Fruit fly (Drosophila melanogaster): ENCODE results near the gene CG15865.

CG15865 gene

dm6 chrX:16654931-16655409 is 9.3 kb downstream of the CG15865 start, which contains the start of the genes Nemp and r:
Gene Nemp, minus strand, starts transcription at chrX:16655015.
Gene r, plus strand, starts transcription at chrX:16655359.
- no peak for TF ChIP-seq CG17801 (GFP tag; optimal IDR thresholded peaks at IDR 0.05; ENCODE audit: partially characterized antibody)

DNA sequence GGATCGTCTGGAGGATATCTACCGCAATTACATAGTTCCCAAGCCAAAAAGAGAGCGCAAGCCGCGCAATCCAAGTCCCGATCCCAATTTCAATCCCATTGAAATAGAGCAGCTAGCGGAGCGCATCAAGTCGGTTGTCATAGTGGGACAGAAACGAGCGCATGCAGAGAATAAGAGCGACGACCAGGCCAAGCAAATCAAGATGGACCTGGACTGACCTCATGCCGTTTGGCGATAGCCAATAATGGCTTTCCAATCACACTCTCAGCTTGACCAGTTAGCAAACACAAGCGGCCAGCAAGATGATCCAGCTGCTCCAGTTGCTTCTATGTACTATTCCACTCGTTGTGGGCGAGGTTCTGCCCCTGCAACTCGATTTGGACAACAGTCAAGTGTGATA is 12.6 kb downstream of the CG15865 start:
- no peak for TF ChIP-seq CG17801 (GFP tag; optimal IDR thresholded peaks at IDR 0.05; ENCODE audit: partially characterized antibody)

dm6 chrX:16651098-16651497 is 13.2 kb downstream of the CG15865 start, which contains the start of the genes CG32573 and CG42512:
Gene CG32573, plus strand, starts transcription at chrX:16651376.
Gene CG42512, plus strand, starts transcription at chrX:16651376.
- no peak for TF ChIP-seq CG17801 (GFP tag; optimal IDR thresholded peaks at IDR 0.05; ENCODE audit: partially characterized antibody)

DNA sequence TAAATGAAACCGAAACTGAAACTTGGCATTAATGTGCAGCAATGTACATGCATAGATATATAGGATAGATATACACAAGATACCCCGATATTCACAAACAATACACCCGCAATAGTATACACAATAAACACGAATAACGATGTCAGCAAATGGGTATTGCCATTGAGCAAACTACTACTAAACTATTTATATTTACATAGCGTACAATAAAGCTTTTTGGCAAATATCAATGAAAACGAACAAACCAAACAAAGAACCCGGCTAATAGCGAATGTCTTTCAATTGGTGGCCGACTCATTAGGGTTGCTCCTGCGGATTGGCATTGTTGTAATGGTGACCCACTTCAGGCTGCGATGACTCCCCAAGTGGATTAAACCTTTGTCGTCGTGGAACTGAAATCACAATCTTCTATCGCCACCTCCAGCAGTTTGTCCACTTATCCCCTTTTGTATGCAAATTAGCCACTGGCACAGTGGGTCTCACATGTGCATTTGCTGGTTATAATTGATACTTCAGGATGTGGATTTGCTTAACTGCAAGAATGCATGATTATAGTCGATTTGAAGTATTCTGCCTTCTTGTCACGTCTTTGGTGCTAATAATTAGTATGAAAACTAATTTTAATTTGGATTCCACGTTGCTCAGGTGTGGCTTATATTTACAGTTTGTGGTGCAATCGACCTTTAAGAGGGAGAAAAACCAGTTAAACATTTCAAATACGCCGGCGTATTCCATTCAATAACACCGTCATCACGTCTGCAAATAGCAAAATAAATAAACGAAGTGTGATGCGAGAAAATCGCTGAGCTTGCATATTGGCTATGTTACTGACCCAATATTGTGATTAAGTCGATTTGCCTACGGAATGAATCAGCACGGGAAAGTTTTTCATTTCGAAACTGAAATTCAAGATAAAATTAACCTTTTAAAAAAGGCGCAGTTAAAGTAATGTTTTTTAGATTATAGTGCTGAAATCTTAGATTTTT is 13.9 kb downstream of the CG15865 start:
- no peak for TF ChIP-seq CG17801 (GFP tag; optimal IDR thresholded peaks at IDR 0.05; ENCODE audit: partially characterized antibody)

dm6 chrX:16648435-16648781 is 15.8 kb downstream of the CG15865 start:
- no peak for TF ChIP-seq CG17801 (GFP tag; optimal IDR thresholded peaks at IDR 0.05; ENCODE audit: partially characterized antibody)

dm6 chrX:16647737-16648434 is 16.4 kb downstream of the CG15865 start:
- no peak for TF ChIP-seq CG17801 (GFP tag; optimal IDR thresholded peaks at IDR 0.05; ENCODE audit: partially characterized antibody)

DNA sequence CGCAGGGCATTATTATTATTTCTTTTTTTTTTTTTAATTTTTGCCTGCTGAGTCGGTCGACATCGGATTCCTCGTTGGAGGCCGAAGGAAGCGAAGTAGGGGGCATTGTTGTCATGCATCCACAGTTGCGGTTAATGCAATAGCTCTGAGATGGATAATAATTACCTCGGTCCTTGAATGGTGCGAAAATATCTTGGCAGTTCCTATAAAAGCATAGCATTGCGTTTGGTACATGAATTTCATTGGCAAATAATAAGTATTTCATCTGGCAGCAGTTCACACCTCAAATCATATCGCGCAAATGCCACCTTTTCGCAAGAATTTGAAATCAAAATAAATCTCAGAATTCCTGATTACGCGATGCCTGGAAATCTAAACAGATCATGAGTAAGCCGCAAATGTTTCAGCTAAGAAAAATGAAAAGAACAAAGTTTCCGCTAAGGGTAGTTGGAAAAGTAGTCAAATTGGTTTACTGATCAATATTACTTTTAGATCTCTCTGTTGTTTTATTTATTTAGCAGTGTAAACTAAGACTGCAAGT is 17.1 kb downstream of the CG15865 start:
- no peak for TF ChIP-seq CG17801 (GFP tag; optimal IDR thresholded peaks at IDR 0.05; ENCODE audit: partially characterized antibody)

DNA sequence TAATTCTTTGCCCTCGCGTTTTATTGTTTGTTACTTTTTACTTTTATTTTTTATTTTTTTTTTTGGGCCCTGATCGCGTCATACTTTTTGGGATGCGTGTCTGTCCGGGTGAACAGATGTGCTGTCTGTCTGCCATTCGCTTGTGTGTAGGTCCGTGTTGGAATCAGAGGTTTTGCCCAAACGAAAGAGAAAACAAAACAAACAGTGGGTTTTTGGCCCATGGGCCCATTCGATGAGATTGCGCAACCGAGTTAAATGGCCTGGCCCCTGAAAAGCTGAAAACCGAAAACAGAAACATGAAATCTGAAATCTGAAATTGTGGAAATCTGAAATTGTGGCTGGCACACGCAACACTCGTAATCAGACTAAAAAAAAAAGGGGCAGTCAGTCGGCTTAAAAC is 18.8 kb downstream of the CG15865 start:
- TF ChIP-seq CG17801 (GFP tag; optimal IDR thresholded peaks at IDR 0.05; ENCODE audit: partially characterized antibody) = no peak

dm6 chrX:16644535-16645131 is 19.6 kb downstream of the CG15865 start:
- no peak for TF ChIP-seq CG17801 (GFP tag; optimal IDR thresholded peaks at IDR 0.05; ENCODE audit: partially characterized antibody)

dm6 chrX:16643363-16643946 is 20.8 kb downstream of the CG15865 start:
- TF ChIP-seq CG17801 (GFP tag; optimal IDR thresholded peaks at IDR 0.05; ENCODE audit: partially characterized antibody) = no peak

dm6 chrX:16641101-16641420 is 23.2 kb downstream of the CG15865 start:
- TF ChIP-seq CG17801 (GFP tag; optimal IDR thresholded peaks at IDR 0.05; ENCODE audit: partially characterized antibody) = no peak

dm6 chrX:16640260-16641100 is 23.8 kb downstream of the CG15865 start, which contains the start of the genes SNRPG and mthl1:
Gene SNRPG, minus strand, starts transcription at chrX:16640419.
Gene mthl1, plus strand, starts transcription at chrX:16640968.
- TF ChIP-seq CG17801 (GFP tag; optimal IDR thresholded peaks at IDR 0.05; ENCODE audit: partially characterized antibody) = no peak

DNA sequence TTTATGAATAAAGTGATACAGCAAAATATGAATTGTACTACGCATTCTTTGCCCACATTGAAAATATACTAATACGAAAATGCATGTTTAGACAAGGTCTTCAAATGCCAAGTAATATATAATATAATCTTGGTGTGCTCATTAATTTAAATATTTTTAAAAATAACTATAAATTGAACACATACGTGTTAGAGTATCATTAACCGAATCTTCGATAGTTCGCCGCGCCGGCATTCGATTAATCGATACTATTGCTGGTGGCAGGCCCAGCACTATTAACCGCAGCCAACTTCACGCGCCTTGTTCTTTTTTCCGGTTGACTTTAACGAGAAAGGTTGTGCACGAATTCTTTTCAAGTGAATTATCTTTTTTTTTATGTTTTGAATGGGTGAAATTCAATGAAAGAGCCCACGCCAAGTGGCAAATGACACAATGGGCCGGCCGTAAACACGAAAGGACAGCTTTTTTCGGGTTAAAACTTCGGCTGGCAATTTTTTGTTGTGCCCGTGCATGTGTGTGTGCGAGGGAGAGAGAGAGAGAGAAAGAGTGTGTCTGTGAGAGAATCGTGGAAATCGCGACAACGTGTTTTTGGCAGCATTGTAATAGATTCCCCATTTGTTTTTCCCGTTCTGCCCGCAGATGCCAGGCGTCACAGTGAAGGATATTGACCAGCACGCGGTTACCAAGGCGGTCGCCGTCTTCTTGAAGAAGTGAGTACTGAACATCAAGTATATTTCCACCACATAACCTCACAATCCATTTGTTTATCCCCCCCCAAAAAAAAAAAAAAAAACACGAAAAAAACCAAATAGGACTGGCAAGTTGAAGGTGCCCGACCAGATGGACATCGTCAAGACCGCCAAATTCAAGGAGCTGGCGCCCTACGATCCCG is 26.4 kb downstream of the CG15865 start, which contains the start of gene RpS19a:
Gene RpS19a, plus strand, starts transcription at position 301 of the 892 bp plus-strand sequence.
- TF ChIP-seq CG17801 (GFP tag; optimal IDR thresholded peaks at IDR 0.05; ENCODE audit: partially characterized antibody) = peak; percentile 89
